Worm (Caenorhabditis elegans) whole organism, L3 larva: ENCODE measurements around the gene flap-1.

ENCODE experiments used
- ZK546.5 ChIP-seq: sonication (generic microtip); optimal IDR thresholded peaks from 2 replicates; lab custom pipeline; 2017; ENCODE audit warnings: missing biosample characterization, missing genetic modification characterization
- ceh-28 ChIP-seq: fragments of 150-350 bp; optimal IDR thresholded peaks from 2 replicates; lab custom pipeline; 2014; ENCODE audit warnings: missing biosample characterization, missing genetic modification reagents, missing genetic modification characterization
- daf-12 ChIP-seq: fragments of 150-350 bp; optimal IDR thresholded peaks from 2 replicates; lab custom pipeline; 2014; ENCODE audit warnings: missing biosample characterization, missing genetic modification reagents, missing genetic modification characterization
- egl-27 ChIP-seq: sonication (generic microtip); optimal IDR thresholded peaks from 4 replicates; lab custom pipeline; 2017; ENCODE audit warnings: missing biosample characterization, missing genetic modification reagents, missing genetic modification characterization
- elt-1 ChIP-seq: fragments of 150-350 bp; optimal IDR thresholded peaks from 2 replicates; lab custom pipeline; 2014; ENCODE audit warnings: missing biosample characterization, missing genetic modification characterization
- eor-1 ChIP-seq, 2 experiments: fragments of 150-350 bp; optimal IDR thresholded peaks; 2 replicates each; lab custom pipeline; 2014 to 2018; ENCODE audit warnings: missing biosample characterization in 2 of 2, missing genetic modification characterization in 2 of 2
- fkh-10 ChIP-seq: sonication (generic microtip); optimal IDR thresholded peaks from 2 replicates; lab custom pipeline; 2017; ENCODE audit warnings: missing biosample characterization, missing genetic modification reagents, missing genetic modification characterization
- nhr-237 ChIP-seq: fragments of 150-350 bp; optimal IDR thresholded peaks from 2 replicates; lab custom pipeline; 2014; ENCODE audit warnings: missing biosample characterization, missing genetic modification characterization
- nhr-25 ChIP-seq: sonication (generic microtip); optimal IDR thresholded peaks from 2 replicates; lab custom pipeline; 2017; ENCODE audit warnings: missing biosample characterization, missing genetic modification characterization
- nhr-77 ChIP-seq: fragments of 150-350 bp; optimal IDR thresholded peaks from 2 replicates; lab custom pipeline; 2014; ENCODE audit warnings: missing biosample characterization, missing genetic modification characterization
- pha-4 ChIP-seq: fragments of 150-350 bp; optimal IDR thresholded peaks from 2 replicates; lab custom pipeline; 2014; ENCODE audit warnings: missing biosample characterization, missing genetic modification reagents, missing genetic modification characterization
- snpc-4 ChIP-seq: fragments of 150-350 bp; optimal IDR thresholded peaks from 2 replicates; lab custom pipeline; 2014; ENCODE audit warnings: missing biosample characterization, missing genetic modification characterization
- unc-39 ChIP-seq: sonication (generic microtip); optimal IDR thresholded peaks from 4 replicates; lab custom pipeline; 2017; ENCODE audit warnings: missing biosample characterization, missing genetic modification characterization
- ztf-11 ChIP-seq: fragments of 150-350 bp; optimal IDR thresholded peaks from 2 replicates; lab custom pipeline; 2014; ENCODE audit warnings: missing biosample characterization, missing genetic modification characterization

- TF ChIP-seq ztf-11 (tag; lab: Kevin White, UChicago) (no peak), nhr-237 (tag; lab: Kevin White, UChicago) (no peak), daf-12 (tag; lab: Kevin White, UChicago) (no peak), ZK546.5 (no peak), ceh-28 (tag; lab: Kevin White, UChicago) (no peak), nhr-77 (tag; lab: Kevin White, UChicago) (no peak), egl-27 (no peak), eor-1 (tag; optimal IDR thresholded peaks at IDR 0.05; lab: Kevin White, UChicago) (no peak), pha-4 (tag; lab: Kevin White, UChicago) (no peak), snpc-4 (tag; lab: Kevin White, UChicago) (no peak), fkh-10 (no peak), nhr-25 (tag; lab: Kevin White, UChicago) (no peak), elt-1 (tag; lab: Kevin White, UChicago) (no peak), unc-39 (tag; lab: Kevin White, UChicago) (no peak)
These were observed 27.1 kb upstream of the flap-1 start for ce11 chrIII:6955766-6956165.
